Fruit fly (Drosophila melanogaster) whole organism, embryonic: ENCODE results near the gene nSMase.

Experiments used
- B-H2 ChIP-seq: fragments of 200-800 bp; sonication (Bioruptor generic); optimal IDR thresholded peaks from 2 replicates; lab custom pipeline; 2018; ENCODE audit warnings: missing biosample characterization, mild to moderate bottlenecking, missing genetic modification characterization
- Bteb2 ChIP-seq: fragments of 200-800 bp; sonication (Bioruptor generic); optimal IDR thresholded peaks from 2 replicates; lab custom pipeline; 2016; ENCODE audit warnings: missing biosample characterization, missing genetic modification characterization
- C15 ChIP-seq: fragments of 200-800 bp; sonication (Bioruptor generic); IDR thresholded peaks from 3 replicates; pipeline ENCODE4 v1.3.6; 2022; ENCODE audit warnings: missing biosample characterization, missing genetic modification characterization
- CG10321 ChIP-seq: fragments of 200-800 bp; sonication (Bioruptor generic); IDR thresholded peaks from 2 replicates; pipeline ENCODE4 v1.3.6; 2022; ENCODE audit warnings: missing biosample characterization, missing genetic modification characterization
- CG10565 ChIP-seq: fragments of 200-800 bp; sonication (Bioruptor generic); optimal IDR thresholded peaks from 3 replicates; lab custom pipeline; 2016; ENCODE audit warnings: missing biosample characterization, mild to moderate bottlenecking, missing genetic modification characterization
- CG11456 ChIP-seq: fragments of 200-800 bp; sonication (Bioruptor generic); IDR thresholded peaks from 3 replicates; pipeline ENCODE4 v1.3.6; 2022; ENCODE audit warnings: missing biosample characterization, missing genetic modification characterization
- CG11504 ChIP-seq: fragments of 200-800 bp; sonication (Bioruptor generic); optimal IDR thresholded peaks from 3 replicates; lab custom pipeline; 2019; ENCODE audit warnings: missing biosample characterization, mild to moderate bottlenecking, missing genetic modification characterization, moderate library complexity
- CG13624 ChIP-seq: fragments of 200-800 bp; sonication (Bioruptor generic); optimal IDR thresholded peaks from 2 replicates; lab custom pipeline; 2016; ENCODE audit warnings: missing biosample characterization, missing genetic modification characterization
- CG14050 ChIP-seq: fragments of 200-800 bp; sonication (Bioruptor generic); IDR thresholded peaks from 3 replicates; pipeline ENCODE4 v1.3.6; 2022; ENCODE audit warnings: missing biosample characterization, missing genetic modification characterization
- CG14710 ChIP-seq: fragments of 200-800 bp; sonication (Bioruptor generic); optimal IDR thresholded peaks from 3 replicates; lab custom pipeline; 2019; ENCODE audit warnings: missing biosample characterization, mild to moderate bottlenecking, missing genetic modification characterization, moderate library complexity
- CG16779 ChIP-seq: fragments of 200-800 bp; sonication (Bioruptor generic); IDR thresholded peaks from 2 replicates; pipeline ENCODE4 v1.3.6; 2022; ENCODE audit warnings: missing biosample characterization, missing genetic modification characterization
- CG16815 ChIP-seq: fragments of 200-800 bp; sonication (Bioruptor generic); optimal IDR thresholded peaks from 3 replicates; lab custom pipeline; 2017; ENCODE audit warnings: missing biosample characterization, mild to moderate bottlenecking, missing genetic modification characterization
- CG17359 ChIP-seq: fragments of 200-800 bp; sonication (Bioruptor generic); optimal IDR thresholded peaks from 3 replicates; lab custom pipeline; 2018; ENCODE audit warnings: missing biosample characterization, mild to moderate bottlenecking, missing genetic modification characterization, moderate library complexity
- CG1792 ChIP-seq: fragments of 200-800 bp; sonication (Bioruptor generic); optimal IDR thresholded peaks from 2 replicates; lab custom pipeline; 2016; ENCODE audit warnings: missing biosample characterization, missing genetic modification characterization
- CG18764 ChIP-seq: fragments of 200-800 bp; sonication (Bioruptor generic); optimal IDR thresholded peaks from 3 replicates; lab custom pipeline; 2016; ENCODE audit warnings: missing biosample characterization, missing genetic modification characterization
- CG2116 ChIP-seq: fragments of 200-800 bp; sonication (Bioruptor generic); optimal IDR thresholded peaks from 3 replicates; lab custom pipeline; 2018; ENCODE audit warnings: missing biosample characterization, mild to moderate bottlenecking, missing genetic modification characterization
- CG30020 ChIP-seq: fragments of 200-800 bp; optimal IDR thresholded peaks from 2 replicates; lab custom pipeline; 2019; ENCODE audit warnings: missing biosample characterization, mild to moderate bottlenecking, missing genetic modification characterization, moderate library complexity
- CG32772 ChIP-seq: fragments of 200-800 bp; sonication (Bioruptor generic); IDR thresholded peaks from 2 replicates; pipeline ENCODE4 v1.3.6; 2022; ENCODE audit warnings: missing biosample characterization, missing genetic modification characterization
- CG3726 ChIP-seq: fragments of 200-800 bp; sonication (Bioruptor generic); IDR thresholded peaks from 3 replicates; pipeline ENCODE4, ENCODE4 v1.3.6; 2022; ENCODE audit warnings: missing biosample characterization, missing genetic modification characterization
- CG42726 ChIP-seq: fragments of 200-800 bp; sonication (Bioruptor generic); IDR thresholded peaks from 2 replicates; pipeline ENCODE4 v1.3.6; 2022; ENCODE audit warnings: missing biosample characterization, missing genetic modification characterization; ENCODE audit not compliant: partially characterized antibody
- CG4282 ChIP-seq: fragments of 200-800 bp; sonication (Bioruptor generic); optimal IDR thresholded peaks from 2 replicates; lab custom pipeline; 2016; ENCODE audit warnings: missing biosample characterization, missing genetic modification characterization
- CG6813 ChIP-seq: fragments of 200-800 bp; sonication (Bioruptor generic); optimal IDR thresholded peaks from 2 replicates; lab custom pipeline; 2017; ENCODE audit warnings: missing biosample characterization, missing genetic modification characterization, mild to moderate bottlenecking, moderate library complexity, missing genetic modification reagents
- CG6854 ChIP-seq: fragments of 200-800 bp; sonication (Bioruptor generic); optimal IDR thresholded peaks from 3 replicates; lab custom pipeline; 2017; ENCODE audit warnings: missing biosample characterization, mild to moderate bottlenecking, missing genetic modification characterization
- CG9727 ChIP-seq: fragments of 200-800 bp; sonication (Bioruptor generic); optimal IDR thresholded peaks from 3 replicates; lab custom pipeline; 2017; ENCODE audit warnings: missing biosample characterization, mild to moderate bottlenecking, missing genetic modification characterization
- D19B ChIP-seq: fragments of 200-800 bp; sonication (Bioruptor generic); optimal IDR thresholded peaks from 2 replicates; lab custom pipeline; 2017; ENCODE audit warnings: missing biosample characterization, mild to moderate bottlenecking, missing genetic modification characterization
- Dip2 ChIP-seq: fragments of 200-800 bp; sonication (Bioruptor generic); IDR thresholded peaks from 2 replicates; pipeline ENCODE4 v1.3.6; 2022; ENCODE audit warnings: missing biosample characterization, missing genetic modification characterization
- Doc3 ChIP-seq: fragments of 200-800 bp; sonication (Bioruptor generic); IDR thresholded peaks from 3 replicates; pipeline ENCODE4 v1.3.6; 2022; ENCODE audit warnings: missing biosample characterization, missing genetic modification characterization; ENCODE audit not compliant: partially characterized antibody
- Dref ChIP-seq: fragments of 200-800 bp; sonication (Bioruptor generic); IDR thresholded peaks from 2 replicates; pipeline ENCODE4 v1.3.6; 2022; ENCODE audit warnings: missing biosample characterization, missing genetic modification characterization
- Elba2 ChIP-seq: fragments of 200-800 bp; sonication (Bioruptor generic); optimal IDR thresholded peaks from 3 replicates; lab custom pipeline; 2016; ENCODE audit warnings: missing biosample characterization, missing genetic modification characterization
- HHEX ChIP-seq: fragments of 200-800 bp; sonication (Bioruptor generic); optimal IDR thresholded peaks from 3 replicates; lab custom pipeline; 2017; ENCODE audit warnings: missing biosample characterization, mild to moderate bottlenecking, missing genetic modification characterization, missing genetic modification reagents
- HLH3B ChIP-seq: fragments of 200-800 bp; sonication (Bioruptor generic); IDR thresholded peaks from 2 replicates; pipeline ENCODE4 v1.3.6; 2022; ENCODE audit warnings: missing biosample characterization, missing genetic modification characterization
- HLHmδ ChIP-seq: fragments of 200-800 bp; sonication (Bioruptor generic); optimal IDR thresholded peaks from 2 replicates; lab custom pipeline; 2018; ENCODE audit warnings: missing biosample characterization, mild to moderate bottlenecking, missing genetic modification characterization, moderate library complexity
- Hr78 ChIP-seq, 2 experiments: fragments of 200-800 bp in 1 of 2; fragments of >200 bp in 1 of 2; sonication (Bioruptor generic) in 1 of 2; optimal IDR thresholded peaks; 2 replicates each; lab custom pipeline; 2017 to 2019; ENCODE audit warnings: missing biosample characterization in 2 of 2, missing genetic modification characterization in 2 of 2, mild to moderate bottlenecking in 1 of 2, moderate library complexity in 1 of 2
- Kr ChIP-seq: fragments of 200-800 bp; sonication (Bioruptor generic); optimal IDR thresholded peaks from 2 replicates; lab custom pipeline; 2017; ENCODE audit warnings: missing biosample characterization, mild to moderate bottlenecking, missing genetic modification characterization
- Lhr ChIP-seq: fragments of 200-800 bp; sonication (Bioruptor generic); optimal IDR thresholded peaks from 3 replicates; lab custom pipeline; 2017; ENCODE audit warnings: mild to moderate bottlenecking, missing biosample characterization, missing genetic modification reagents, missing genetic modification characterization
- NC2α ChIP-seq: fragments of 200-800 bp; sonication (Bioruptor generic); optimal IDR thresholded peaks from 2 replicates; lab custom pipeline; 2016; ENCODE audit warnings: missing biosample characterization, missing genetic modification characterization
- NfI ChIP-seq: fragments of 200-800 bp; sonication (Bioruptor generic); optimal IDR thresholded peaks from 3 replicates; lab custom pipeline; 2018; ENCODE audit warnings: missing biosample characterization, mild to moderate bottlenecking, missing genetic modification characterization, moderate library complexity
- Scr ChIP-seq: fragments of 200-800 bp; sonication (Bioruptor generic); IDR thresholded peaks from 2 replicates; pipeline ENCODE4 v1.3.6; 2022; ENCODE audit warnings: missing biosample characterization, missing genetic modification characterization; ENCODE audit not compliant: partially characterized antibody
- Sry-δ ChIP-seq: fragments of 200-800 bp; sonication (Bioruptor generic); optimal IDR thresholded peaks from 2 replicates; lab custom pipeline; 2016; ENCODE audit warnings: missing biosample characterization, missing genetic modification characterization
- Xrp1 ChIP-seq: fragments of 200-800 bp; sonication (Bioruptor generic); IDR thresholded peaks from 2 replicates; pipeline ENCODE4 v1.3.6; 2022; ENCODE audit warnings: missing biosample characterization, missing genetic modification characterization
- crp ChIP-seq, 2 experiments: fragments of 200-800 bp; sonication (Bioruptor generic); optimal IDR thresholded peaks; 2 replicates in 1 of 2; 3 replicates in 1 of 2; lab custom pipeline; 2017; ENCODE audit warnings: missing biosample characterization in 2 of 2, missing genetic modification characterization in 2 of 2, mild to moderate bottlenecking in 1 of 2, moderate library complexity in 1 of 2
- ewg ChIP-seq: fragments of 200-800 bp; sonication (Bioruptor generic); optimal IDR thresholded peaks from 3 replicates; lab custom pipeline; 2017; ENCODE audit warnings: mild to moderate bottlenecking, missing biosample characterization, missing genetic modification reagents, missing genetic modification characterization
- fru ChIP-seq: fragments of >200 bp; optimal IDR thresholded peaks from 2 replicates; lab custom pipeline; 2017
- lmd ChIP-seq: fragments of 200-800 bp; sonication (Bioruptor generic); IDR thresholded peaks from 2 replicates; pipeline ENCODE4 v1.3.6; 2022; ENCODE audit warnings: missing biosample characterization, missing genetic modification characterization
- nerfin-1 ChIP-seq: fragments of 200-800 bp; sonication (Bioruptor generic); optimal IDR thresholded peaks from 3 replicates; lab custom pipeline; 2019; ENCODE audit warnings: missing biosample characterization, mild to moderate bottlenecking, missing genetic modification characterization, moderate library complexity
- org-1 ChIP-seq: fragments of 200-800 bp; sonication (Bioruptor generic); optimal IDR thresholded peaks from 2 replicates; lab custom pipeline; 2017; ENCODE audit warnings: missing biosample characterization, missing genetic modification characterization
- sima ChIP-seq: fragments of 200-800 bp; sonication (Bioruptor generic); optimal IDR thresholded peaks from 2 replicates; lab custom pipeline; 2016; ENCODE audit warnings: missing biosample characterization, missing genetic modification characterization
- stwl ChIP-seq: fragments of 200-800 bp; sonication (Bioruptor generic); optimal IDR thresholded peaks from 3 replicates; lab custom pipeline; 2018; ENCODE audit warnings: missing biosample characterization, mild to moderate bottlenecking, missing genetic modification characterization, moderate library complexity
- tgo ChIP-seq: fragments of 200-800 bp; sonication (Bioruptor generic); IDR thresholded peaks from 3 replicates; pipeline ENCODE4 v1.3.6; 2022; ENCODE audit warnings: missing biosample characterization, missing genetic modification characterization

The nSMase gene

DNA sequence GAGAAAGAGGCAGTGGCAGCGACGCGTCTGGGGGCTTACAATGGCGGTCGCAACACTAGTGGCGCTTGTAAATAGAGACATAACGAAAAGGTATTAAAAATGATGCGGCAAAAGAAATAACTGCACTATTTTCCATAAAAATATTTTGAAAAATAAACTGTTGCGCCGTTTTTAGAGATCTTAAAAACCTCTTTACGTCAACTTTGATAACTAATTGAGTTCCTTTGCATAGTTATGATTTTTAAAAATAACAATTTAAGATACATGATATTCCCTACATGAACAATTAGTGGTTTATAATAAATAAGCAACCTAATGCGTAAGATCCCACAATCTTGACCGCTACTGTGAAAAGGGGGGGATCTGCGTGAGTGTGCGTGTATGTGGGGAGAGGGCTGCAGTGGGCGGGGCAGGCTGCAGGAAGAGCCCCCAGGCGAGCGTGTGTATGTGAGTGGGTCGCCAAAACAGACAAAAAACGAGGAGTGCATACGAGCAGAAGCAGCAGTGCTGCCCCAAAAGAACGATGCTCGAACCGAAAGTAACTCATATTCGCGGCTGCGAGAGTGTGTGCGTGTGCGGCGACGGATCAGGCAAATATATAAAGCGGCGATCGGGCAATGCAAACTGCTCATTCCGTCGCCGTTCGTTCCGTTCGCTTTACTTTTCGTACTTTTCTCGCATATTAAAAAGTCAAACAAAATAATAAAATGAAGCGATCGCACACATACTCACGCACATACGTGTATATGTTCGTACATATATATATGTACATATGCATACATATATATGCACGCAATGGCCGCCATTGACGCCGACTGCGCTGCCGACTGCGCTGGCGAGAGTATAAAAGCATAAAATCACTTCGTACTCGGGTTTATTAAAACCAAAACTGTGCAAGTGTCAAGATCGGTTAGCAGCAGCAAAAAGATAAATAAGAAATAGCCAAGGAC lies 30.0 kb downstream of the nSMase start (continued):
- TF ChIP-seq CG6813 (GFP tag; lab: Kevin White, UChicago): no peak
- peak; percentile 55 for TF ChIP-seq CG9727 (GFP tag; lab: Kevin White, UChicago)
- TF ChIP-seq CG3726 (GFP tag; lab: Robert Waterston, UW): no peak
- no peak for TF ChIP-seq CG10321
- no peak for TF ChIP-seq CG6854
- TF ChIP-seq Lhr (GFP tag; lab: Kevin White, UChicago): no peak
- TF ChIP-seq Sry-δ (GFP tag; lab: Kevin White, UChicago): no peak
- peak; percentile 33 for TF ChIP-seq CG16815
- TF ChIP-seq C15 (GFP tag; lab: Robert Waterston, UW): no peak
- no peak for TF ChIP-seq B-H2 (GFP tag; lab: Kevin White, UChicago)
- peak; percentile 48 for TF ChIP-seq NfI
- no peak for TF ChIP-seq CG30020 (tag; lab: Kevin White, UChicago)
- peak; percentile 44 for TF ChIP-seq Bteb2
- peak; percentile 33; the same call in 1 of the 2 replicates for TF ChIP-seq lmd (GFP tag; lab: Robert Waterston, UW)
- no peak for TF ChIP-seq CG10565 (GFP tag; lab: Kevin White, UChicago)
- no peak for TF ChIP-seq Dref (GFP tag; lab: Robert Waterston, UW)
- no peak for TF ChIP-seq Scr
- TF ChIP-seq NC2α (GFP tag; lab: Kevin White, UChicago): peak; percentile 2
- peak; percentile 36 for TF ChIP-seq CG13624 (GFP tag; lab: Kevin White, UChicago)
- no peak for TF ChIP-seq Xrp1 (GFP tag; lab: Robert Waterston, UW)
- TF ChIP-seq crp (GFP tag; optimal IDR thresholded peaks at IDR 0.05; lab: Kevin White, UChicago): no peak
- no peak for TF ChIP-seq CG14050
- 0 out of 3 replicates have a peak, but pooled peaks have one; percentile 31 for TF ChIP-seq tgo (GFP tag; lab: Robert Waterston, UW)
- TF ChIP-seq CG4282 (GFP tag; lab: Kevin White, UChicago): no peak
- TF ChIP-seq nerfin-1 (tag; lab: Kevin White, UChicago): no peak
- no peak for TF ChIP-seq org-1 (GFP tag; lab: Kevin White, UChicago)
- TF ChIP-seq CG16779 (GFP tag; lab: Robert Waterston, UW): 0 out of 2 replicates have a peak, but pooled peaks have one; percentile 21
- TF ChIP-seq CG14710 (tag; lab: Kevin White, UChicago): peak; percentile 3
- TF ChIP-seq HLHmδ (GFP tag; lab: Kevin White, UChicago): no peak
- TF ChIP-seq Elba2 (GFP tag; lab: Kevin White, UChicago): no peak
- TF ChIP-seq stwl (tag; lab: Kevin White, UChicago): no peak
- TF ChIP-seq Kr (GFP tag; lab: Kevin White, UChicago): no peak
- peak; percentile 51 for TF ChIP-seq ewg (GFP tag; lab: Kevin White, UChicago)
- TF ChIP-seq sima (GFP tag; lab: Kevin White, UChicago): no peak
- peak; percentile 70 for TF ChIP-seq CG11504 (tag; lab: Kevin White, UChicago)
- TF ChIP-seq CG11456 (GFP tag; lab: Robert Waterston, UW): no peak
- no peak for TF ChIP-seq fru
- TF ChIP-seq CG2116 (GFP tag; lab: Kevin White, UChicago): no peak
- TF ChIP-seq CG42726 (GFP tag; lab: Robert Waterston, UW): no peak
- no peak for TF ChIP-seq CG1792
- TF ChIP-seq Dip2 (GFP tag; lab: Robert Waterston, UW): no peak
- TF ChIP-seq Hr78 (GFP tag; optimal IDR thresholded peaks at IDR 0.05; lab: Kevin White, UChicago): no peak
- no peak for TF ChIP-seq HLH3B (GFP tag; lab: Robert Waterston, UW)
- no peak for TF ChIP-seq D19B
- TF ChIP-seq HHEX (GFP tag; lab: Kevin White, UChicago): peak; percentile 18
- TF ChIP-seq CG17359 (tag; lab: Kevin White, UChicago): peak; percentile 34
- TF ChIP-seq Doc3 (GFP tag; lab: Robert Waterston, UW): no peak
- TF ChIP-seq CG18764 (GFP tag; lab: Kevin White, UChicago): no peak
- no peak for TF ChIP-seq CG32772
